Fruit fly (Drosophila melanogaster): ENCODE measurements around the gene CG1824.

The CG1824 gene

DNA sequence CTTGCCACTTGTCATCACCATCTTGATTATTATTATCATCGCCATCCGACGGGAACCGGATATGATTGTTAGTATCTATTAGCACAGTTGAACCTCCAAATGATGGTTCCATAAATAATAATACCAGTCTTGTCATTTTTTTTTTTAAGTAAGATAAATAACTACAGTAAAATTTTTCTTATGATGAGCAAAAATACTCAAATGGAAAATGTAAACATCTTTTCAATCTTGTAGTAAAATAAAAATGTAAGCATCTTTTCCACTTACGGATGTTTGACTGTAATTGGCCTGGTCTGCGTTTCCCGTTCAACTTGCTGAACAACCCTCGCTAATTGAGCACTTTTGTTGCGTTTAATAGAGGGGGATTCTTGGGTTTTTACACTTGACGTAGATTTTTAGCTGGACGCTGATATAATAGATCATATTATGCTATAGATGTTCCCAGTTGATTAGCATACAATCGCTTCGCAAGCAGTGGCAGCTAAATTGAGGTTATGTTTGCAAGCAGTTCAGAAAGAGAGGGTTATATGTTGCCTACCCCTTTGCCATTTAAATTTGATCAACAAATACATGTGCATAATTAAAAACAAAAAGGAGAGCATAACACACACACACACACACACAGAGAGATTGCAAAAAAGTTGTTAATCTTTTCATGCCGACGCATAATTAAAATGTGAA lies 30.3 kb upstream of the CG1824 start:
- TF ChIP-seq CG8159 (tag; optimal IDR thresholded peaks at IDR 0.05) (no peak), Ets98B (GFP tag; IDR thresholded peaks at IDR 0.05) (no peak), Pif1A (GFP tag; optimal IDR thresholded peaks at IDR 0.05) (no peak), Snoo (tag; optimal IDR thresholded peaks at IDR 0.05) (no peak), CG14655 (GFP tag; optimal IDR thresholded peaks at IDR 0.05) (no peak), D1 (tag; optimal IDR thresholded peaks at IDR 0.05) (no peak), CG9948 (tag; optimal IDR thresholded peaks at IDR 0.05) (no peak), CG10348 (GFP tag; IDR thresholded peaks at IDR 0.05) (no peak), EcR (GFP tag; optimal IDR thresholded peaks at IDR 0.05) (no peak), fd96Ca (GFP tag; IDR thresholded peaks at IDR 0.05) (no peak), CG15710 (tag; optimal IDR thresholded peaks at IDR 0.05) (no peak), CG17806 (tag; optimal IDR thresholded peaks at IDR 0.05) (no peak), CG4496 (GFP tag; IDR thresholded peaks at IDR 0.05) (no peak), CG8301 (tag; optimal IDR thresholded peaks at IDR 0.05) (no peak), rn (GFP tag; IDR thresholded peaks at IDR 0.05) (no peak), CG34367 (tag; optimal IDR thresholded peaks at IDR 0.05) (no peak), Pif1B (GFP tag; optimal IDR thresholded peaks at IDR 0.05) (no peak)

DNA sequence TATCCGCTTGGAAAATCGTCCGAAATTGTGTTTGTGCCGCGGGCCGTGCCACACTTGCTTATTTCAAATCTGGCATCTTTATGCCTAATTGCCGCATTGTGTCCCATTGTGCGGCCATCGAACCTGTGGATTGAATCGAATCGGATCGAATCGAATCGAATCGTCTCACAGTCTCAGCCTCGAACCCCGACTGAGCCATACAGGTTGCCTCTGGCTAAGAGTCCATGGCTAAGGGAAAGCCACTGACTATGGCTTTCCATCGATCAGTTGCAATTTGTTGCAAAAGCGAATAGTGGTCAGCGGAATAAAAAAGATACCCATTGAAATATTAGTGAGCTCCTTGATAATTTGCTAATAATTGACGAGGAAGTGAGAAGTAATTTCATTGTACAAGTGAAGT lies 28.6 kb upstream of the CG1824 start, which contains the start of gene CG15728:
TSS of gene CG15728 (plus strand) at position 301 of the 400 bp plus-strand sequence.
- TF ChIP-seq fd96Ca (GFP tag; IDR thresholded peaks at IDR 0.05) (no peak), Pif1A (GFP tag; optimal IDR thresholded peaks at IDR 0.05) (no peak), gl (tag; optimal IDR thresholded peaks at IDR 0.05) (no peak), CG32121 (GFP tag; IDR thresholded peaks at IDR 0.05) (no peak), rn (GFP tag; IDR thresholded peaks at IDR 0.05) (no peak), CG15710 (tag; optimal IDR thresholded peaks at IDR 0.05) (no peak), D1 (tag; optimal IDR thresholded peaks at IDR 0.05) (no peak), CG13204 (GFP tag; optimal IDR thresholded peaks at IDR 0.05) (no peak), CG8301 (tag; optimal IDR thresholded peaks at IDR 0.05) (no peak), CG8159 (tag; optimal IDR thresholded peaks at IDR 0.05) (no peak), Ets98B (GFP tag; IDR thresholded peaks at IDR 0.05) (no peak), CG10348 (GFP tag; IDR thresholded peaks at IDR 0.05) (no peak), CG14655 (GFP tag; optimal IDR thresholded peaks at IDR 0.05) (no peak), CG17806 (tag; optimal IDR thresholded peaks at IDR 0.05) (no peak)

DNA sequence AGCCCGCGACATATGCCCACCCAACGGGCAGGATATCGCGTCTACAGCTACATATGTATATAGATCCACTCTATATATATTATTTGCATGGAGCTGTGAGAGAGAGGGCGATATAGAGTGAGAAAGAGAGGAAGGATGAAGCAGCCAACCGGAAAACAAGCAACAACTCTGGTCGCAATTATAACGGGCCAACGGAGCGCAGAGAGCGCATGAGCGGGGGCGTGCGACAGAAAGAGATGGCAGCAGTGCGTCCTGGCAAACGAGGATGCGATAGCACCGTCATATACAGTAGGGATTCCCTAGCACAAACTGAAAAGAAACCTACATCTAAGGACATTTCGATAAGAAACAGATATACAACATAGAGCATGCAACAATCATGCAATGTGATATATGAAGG lies 26.2 kb upstream of the CG1824 start:
- no peak for TF ChIP-seq CG9948 (tag; optimal IDR thresholded peaks at IDR 0.05)

DNA sequence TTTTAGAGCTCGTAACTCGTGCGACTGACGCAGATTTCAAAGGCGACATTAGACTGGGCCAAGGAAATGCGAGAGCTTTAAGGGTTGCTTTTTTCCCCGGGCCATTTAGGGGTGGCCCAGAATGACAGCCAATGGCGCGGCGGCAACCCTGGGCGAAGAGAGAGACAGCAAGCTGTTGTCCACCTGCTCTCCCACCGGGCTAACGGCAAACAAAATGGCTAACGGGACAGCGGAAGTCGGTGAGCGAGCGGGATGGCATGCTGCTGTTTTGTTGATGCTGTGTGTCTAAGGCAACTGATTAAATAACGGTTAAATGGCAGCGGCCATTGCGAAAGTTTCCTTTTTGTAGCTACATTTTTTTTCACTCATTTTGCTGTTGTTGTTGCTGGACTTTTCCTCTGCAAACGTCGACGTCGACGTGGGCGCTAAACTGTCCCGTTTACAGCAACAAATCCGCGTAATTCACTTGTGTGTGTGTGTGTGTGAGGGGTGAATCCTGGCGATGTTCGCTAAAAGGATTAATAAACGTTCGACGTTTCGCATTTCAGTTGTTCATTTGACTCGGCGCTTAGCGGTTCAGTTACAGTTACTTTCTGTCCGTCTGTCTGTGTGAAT lies 20.4 kb upstream of the CG1824 start, which contains the start of gene CG11085:
TSS of gene CG11085 (plus strand) at position 565 of the 615 bp plus-strand sequence.
- no peak for TF ChIP-seq CG13204 (GFP tag; optimal IDR thresholded peaks at IDR 0.05)
- no peak for TF ChIP-seq CG12605 (GFP tag; IDR thresholded peaks at IDR 0.05)
- no peak for TF ChIP-seq CG4496 (GFP tag; IDR thresholded peaks at IDR 0.05)
- TF ChIP-seq Ets98B (GFP tag; IDR thresholded peaks at IDR 0.05) = no peak
- no peak for TF ChIP-seq CG34367 (tag; optimal IDR thresholded peaks at IDR 0.05)
- no peak for TF ChIP-seq CG10348 (GFP tag; IDR thresholded peaks at IDR 0.05)
- TF ChIP-seq CG15710 (tag; optimal IDR thresholded peaks at IDR 0.05) = no peak
- TF ChIP-seq Pif1B (GFP tag; optimal IDR thresholded peaks at IDR 0.05) = no peak
- TF ChIP-seq CG8301 (tag; optimal IDR thresholded peaks at IDR 0.05) = no peak
- no peak for TF ChIP-seq CG8159 (tag; optimal IDR thresholded peaks at IDR 0.05)
- TF ChIP-seq CG32121 (GFP tag; IDR thresholded peaks at IDR 0.05) = no peak
- TF ChIP-seq Snoo (tag; optimal IDR thresholded peaks at IDR 0.05) = no peak
- no peak for TF ChIP-seq CG9948 (tag; optimal IDR thresholded peaks at IDR 0.05)
- no peak for TF ChIP-seq CG14655 (GFP tag; optimal IDR thresholded peaks at IDR 0.05)
- no peak for TF ChIP-seq CG17806 (tag; optimal IDR thresholded peaks at IDR 0.05)
- TF ChIP-seq Pif1A (GFP tag; optimal IDR thresholded peaks at IDR 0.05) = no peak
- no peak for TF ChIP-seq fd96Ca (GFP tag; IDR thresholded peaks at IDR 0.05)
- TF ChIP-seq gl (tag; optimal IDR thresholded peaks at IDR 0.05) = no peak
- TF ChIP-seq rn (GFP tag; IDR thresholded peaks at IDR 0.05) = no peak

DNA sequence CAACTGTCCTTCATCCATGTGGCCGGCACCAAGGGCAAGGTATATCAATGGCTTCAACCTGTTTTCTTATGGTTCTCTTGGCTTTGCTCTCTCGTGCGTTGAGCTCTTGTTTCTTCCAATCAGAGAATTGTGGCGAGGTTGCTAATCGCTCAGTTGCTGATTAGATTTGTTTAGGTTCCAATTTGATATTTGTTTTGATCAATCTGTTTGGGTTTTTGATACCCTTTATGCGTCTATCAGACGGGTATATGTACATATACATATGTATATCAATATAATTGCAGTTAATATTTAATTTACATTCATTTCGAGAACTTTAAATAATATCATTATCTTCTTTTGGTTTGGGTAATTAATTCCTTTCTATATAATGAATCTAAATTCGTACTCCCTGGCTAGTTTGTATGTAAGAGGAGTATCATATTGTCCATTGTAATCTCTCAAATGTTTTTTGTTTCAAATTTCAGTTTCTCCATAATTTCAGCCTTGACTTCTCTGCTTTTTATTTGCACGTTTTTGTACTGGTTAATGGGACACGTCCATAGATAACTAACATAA lies 17.9 kb upstream of the CG1824 start:
- TF ChIP-seq CG34367 (tag; optimal IDR thresholded peaks at IDR 0.05) (no peak), gl (tag; optimal IDR thresholded peaks at IDR 0.05) (no peak), D1 (tag; optimal IDR thresholded peaks at IDR 0.05) (no peak), Pif1B (GFP tag; optimal IDR thresholded peaks at IDR 0.05) (no peak), CG8159 (tag; optimal IDR thresholded peaks at IDR 0.05) (no peak), Pif1A (GFP tag; optimal IDR thresholded peaks at IDR 0.05) (no peak), rn (GFP tag; IDR thresholded peaks at IDR 0.05) (no peak), CG14655 (GFP tag; optimal IDR thresholded peaks at IDR 0.05) (no peak), CG8301 (tag; optimal IDR thresholded peaks at IDR 0.05) (no peak), CG17806 (tag; optimal IDR thresholded peaks at IDR 0.05) (no peak), CG13204 (GFP tag; optimal IDR thresholded peaks at IDR 0.05) (no peak), Snoo (tag; optimal IDR thresholded peaks at IDR 0.05) (no peak), CG32121 (GFP tag; IDR thresholded peaks at IDR 0.05) (no peak), CG9948 (tag; optimal IDR thresholded peaks at IDR 0.05) (no peak), EcR (GFP tag; optimal IDR thresholded peaks at IDR 0.05) (no peak), Ets98B (GFP tag; IDR thresholded peaks at IDR 0.05) (no peak), CG15710 (tag; optimal IDR thresholded peaks at IDR 0.05) (no peak), CG12605 (GFP tag; IDR thresholded peaks at IDR 0.05) (no peak), CG4496 (GFP tag; IDR thresholded peaks at IDR 0.05) (no peak), CG10348 (GFP tag; IDR thresholded peaks at IDR 0.05) (no peak)
